Fruit fly (Drosophila melanogaster): ENCODE measurements around the gene CG13308.

Gene CG13308

dm6 chr3L:8772998-8773684 is 35.2 kb upstream of the CG13308 start (continued):
- TF ChIP-seq ab (GFP tag; optimal IDR thresholded peaks at IDR 0.05) = no peak
- TF ChIP-seq sd (tag; optimal IDR thresholded peaks at IDR 0.05) = peak; percentile 74
- TF ChIP-seq fd64A (GFP tag; optimal IDR thresholded peaks at IDR 0.05) = no peak
- no peak for TF ChIP-seq CG4360 (GFP tag; IDR thresholded peaks at IDR 0.05)
- peak; percentile 34 for TF ChIP-seq scrt (GFP tag; optimal IDR thresholded peaks at IDR 0.05)
- peak; percentile 83 for TF ChIP-seq CG8924 (tag; optimal IDR thresholded peaks at IDR 0.05)
- TF ChIP-seq unpg (GFP tag; optimal IDR thresholded peaks at IDR 0.05) = peak; percentile 83
- 0 out of 2 replicates have a peak, but pooled peaks have one; percentile 39 for TF ChIP-seq danr (GFP tag; IDR thresholded peaks at IDR 0.05)
- peak; percentile 25 for TF ChIP-seq CG13296 (GFP tag; optimal IDR thresholded peaks at IDR 0.05)
- peak; percentile 96 for TF ChIP-seq sens (GFP tag)
- peak; percentile 16 for TF ChIP-seq CG4617 (GFP tag; optimal IDR thresholded peaks at IDR 0.05; ENCODE audit: borderline replicate concordance)
- no peak for TF ChIP-seq gro (GFP tag; optimal IDR thresholded peaks at IDR 0.05)
- 0 out of 2 replicates have a peak, but pooled peaks have one; percentile 41 for TF ChIP-seq dimm (GFP tag; IDR thresholded peaks at IDR 0.05)
- TF ChIP-seq CG8765 (GFP tag; IDR thresholded peaks at IDR 0.05) = no peak
- peak; percentile 82 for TF ChIP-seq ci (GFP tag; IDR thresholded peaks at IDR 0.05)
- no peak for TF ChIP-seq CG14860 (GFP tag; IDR thresholded peaks at IDR 0.05; ENCODE audit: partially characterized antibody)
- TF ChIP-seq da (GFP tag; optimal IDR thresholded peaks at IDR 0.05) = no peak
- TF ChIP-seq ac (GFP tag; optimal IDR thresholded peaks at IDR 0.05) = no peak
- TF ChIP-seq Usf (GFP tag; optimal IDR thresholded peaks at IDR 0.05) = no peak
- TF ChIP-seq CG16863 (GFP tag; optimal IDR thresholded peaks at IDR 0.05) = peak; percentile 62
- peak; percentile 14 for TF ChIP-seq CG10543 (GFP tag; optimal IDR thresholded peaks at IDR 0.05)
- peak; percentile 52 for TF ChIP-seq fd3F (GFP tag; optimal IDR thresholded peaks at IDR 0.05)
- no peak for TF ChIP-seq hb (GFP tag; IDR thresholded peaks at IDR 0.05; ENCODE audit: partially characterized antibody)
- no peak for TF ChIP-seq pros (GFP tag; optimal IDR thresholded peaks at IDR 0.05)
- peak; percentile 60; the same call in 1 of the 2 replicates for TF ChIP-seq Atf6 (GFP tag; IDR thresholded peaks at IDR 0.05)
- TF ChIP-seq B-H2 (GFP tag; optimal IDR thresholded peaks at IDR 0.05) = no peak
- no peak for TF ChIP-seq zen (tag; optimal IDR thresholded peaks at IDR 0.05)
- TF ChIP-seq Hr51 (GFP tag; optimal IDR thresholded peaks at IDR 0.05) = peak in 1 of 2 experiments; percentile 85
- TF ChIP-seq vnd (GFP tag; IDR thresholded peaks at IDR 0.05; ENCODE audit: partially characterized antibody) = no peak
- peak; percentile 87 for TF ChIP-seq CG2712 (tag; optimal IDR thresholded peaks at IDR 0.05)
- no peak for TF ChIP-seq dan (GFP tag; IDR thresholded peaks at IDR 0.05)
- no peak for TF ChIP-seq MBD-R2 (GFP tag; IDR thresholded peaks at IDR 0.05)
- no peak for TF ChIP-seq Kr (GFP tag; optimal IDR thresholded peaks at IDR 0.05)
- no peak for TF ChIP-seq CG15073 (GFP tag; optimal IDR thresholded peaks at IDR 0.05)
- peak; percentile 85 for TF ChIP-seq CG13424 (tag; optimal IDR thresholded peaks at IDR 0.05)
- TF ChIP-seq zfh1 (GFP tag; IDR thresholded peaks at IDR 0.05) = peak; percentile 54; the same call in 1 of the 3 replicates
- peak; percentile 66 for TF ChIP-seq Ada2b (GFP tag; IDR thresholded peaks at IDR 0.05)
- peak; percentile 79 for TF ChIP-seq CG33557 (GFP tag; optimal IDR thresholded peaks at IDR 0.05)
- TF ChIP-seq Chrac-16 (GFP tag; optimal IDR thresholded peaks at IDR 0.05) = peak; percentile 54
- TF ChIP-seq CG17612 (GFP tag; IDR thresholded peaks at IDR 0.05) = no peak; the same call in 1 of the 2 replicates
- TF ChIP-seq CG18476 (GFP tag; optimal IDR thresholded peaks at IDR 0.05) = peak; percentile 17
- no peak for TF ChIP-seq Trl (optimal IDR thresholded peaks at IDR 0.05)
- TF ChIP-seq Trl (GFP tag; optimal IDR thresholded peaks at IDR 0.05) = peak; percentile 7
- TF ChIP-seq C15 (GFP tag; IDR thresholded peaks at IDR 0.05) = 0 out of 3 replicates have a peak, but pooled peaks have one; percentile 15
- TF ChIP-seq Atf-2 (GFP tag; optimal IDR thresholded peaks at IDR 0.05) = peak; percentile 53
- TF ChIP-seq HmgD (GFP tag; optimal IDR thresholded peaks at IDR 0.05) = no peak
- no peak for TF ChIP-seq NFAT (GFP tag; IDR thresholded peaks at IDR 0.05)
- TF ChIP-seq CG9876 (GFP tag; optimal IDR thresholded peaks at IDR 0.05) = no peak
- TF ChIP-seq wek (GFP tag; optimal IDR thresholded peaks at IDR 0.05) = peak; percentile 33
- no peak for TF ChIP-seq rib (GFP tag; IDR thresholded peaks at IDR 0.05)
